Fruit fly (Drosophila melanogaster): ENCODE measurements around the gene sqz.

sqz gene

dm6 chr3R:19156670-19157402, 7.2 kb upstream of the sqz start, which contains the start of gene nanos (continued):
- TF ChIP-seq CG1233 (GFP tag; optimal IDR thresholded peaks at IDR 0.05), result peak; percentile 11
- peak; percentile 67 for TF ChIP-seq CG7987 (GFP tag; optimal IDR thresholded peaks at IDR 0.05)
- TF ChIP-seq Fer2 (tag; optimal IDR thresholded peaks at IDR 0.05), result no peak
- TF ChIP-seq CG7839 (tag; optimal IDR thresholded peaks at IDR 0.05), result peak; percentile 46
- TF ChIP-seq sens-2 (GFP tag; IDR thresholded peaks at IDR 0.05), result no peak
- peak; percentile 22 for TF ChIP-seq CG33557 (GFP tag; optimal IDR thresholded peaks at IDR 0.05)
- peak; percentile 57 for TF ChIP-seq CG12769 (tag; optimal IDR thresholded peaks at IDR 0.05)
- peak; percentile 99 for TF ChIP-seq pzg (GFP tag; optimal IDR thresholded peaks at IDR 0.05)
- TF ChIP-seq CG5953 (GFP tag; IDR thresholded peaks at IDR 0.05), result no peak
- TF ChIP-seq HmgZ (tag; optimal IDR thresholded peaks at IDR 0.05), result peak; percentile 93
- no peak for TF ChIP-seq sima (GFP tag; optimal IDR thresholded peaks at IDR 0.05)
- peak; percentile 83 for TF ChIP-seq E2f1 (GFP tag; IDR thresholded peaks at IDR 0.05)
- peak; percentile 46; the same call in 1 of the 2 replicates for TF ChIP-seq Xrp1 (GFP tag; IDR thresholded peaks at IDR 0.05)
- no peak for TF ChIP-seq Lim3 (GFP tag; IDR thresholded peaks at IDR 0.05)
- no peak for TF ChIP-seq CG31365 (tag; optimal IDR thresholded peaks at IDR 0.05)
- no peak for TF ChIP-seq ac (GFP tag; optimal IDR thresholded peaks at IDR 0.05)
- TF ChIP-seq rib (GFP tag; IDR thresholded peaks at IDR 0.05), result 0 out of 2 replicates have a peak, but pooled peaks have one; percentile 53
- peak; percentile 31 for TF ChIP-seq ems (GFP tag; optimal IDR thresholded peaks at IDR 0.05)
- peak; percentile 51 for TF ChIP-seq Bteb2 (GFP tag; optimal IDR thresholded peaks at IDR 0.05)
- peak; percentile 40; the same call in 1 of the 2 replicates for TF ChIP-seq ranshi (GFP tag; IDR thresholded peaks at IDR 0.05)
- TF ChIP-seq CG30403 (GFP tag; optimal IDR thresholded peaks at IDR 0.05), result peak; percentile 57
- TF ChIP-seq Doc2 (GFP tag; IDR thresholded peaks at IDR 0.05), result no peak
- TF ChIP-seq zfh1 (GFP tag; IDR thresholded peaks at IDR 0.05), result peak; percentile 74
- TF ChIP-seq CG34376 (GFP tag; optimal IDR thresholded peaks at IDR 0.05), result peak; percentile 50
- peak; percentile 79 to 99 for TF ChIP-seq crp (GFP tag; optimal IDR thresholded peaks at IDR 0.05)
- TF ChIP-seq gcm2 (GFP tag; optimal IDR thresholded peaks at IDR 0.05), result no peak
- TF ChIP-seq dm (GFP tag; optimal IDR thresholded peaks at IDR 0.05), result peak; percentile 88
- peak; percentile 66 for TF ChIP-seq Ptx1 (GFP tag; IDR thresholded peaks at IDR 0.05)
- peak; percentile 39 for TF ChIP-seq HHEX (GFP tag; optimal IDR thresholded peaks at IDR 0.05)
- peak; percentile 55 for TF ChIP-seq Fer1 (GFP tag; optimal IDR thresholded peaks at IDR 0.05)
- TF ChIP-seq CG12155 (GFP tag; optimal IDR thresholded peaks at IDR 0.05), result peak; percentile 52
- TF ChIP-seq exex (tag; optimal IDR thresholded peaks at IDR 0.05), result no peak
- TF ChIP-seq CG3065 (GFP tag; optimal IDR thresholded peaks at IDR 0.05), result no peak
- peak; percentile 69 for TF ChIP-seq CG8290 (GFP tag; optimal IDR thresholded peaks at IDR 0.05)
- peak in 1 of 2 experiments; percentile 90 for TF ChIP-seq CG8290 (tag; optimal IDR thresholded peaks at IDR 0.05)
- TF ChIP-seq ftz-f1 (GFP tag; optimal IDR thresholded peaks at IDR 0.05), result peak; percentile 62
- TF ChIP-seq NC2α (GFP tag; optimal IDR thresholded peaks at IDR 0.05), result peak; percentile 36
- TF ChIP-seq CG43689 (GFP tag; IDR thresholded peaks at IDR 0.05), result no peak
- TF ChIP-seq pita (GFP tag; optimal IDR thresholded peaks at IDR 0.05), result no peak
- TF ChIP-seq CG6854 (GFP tag; optimal IDR thresholded peaks at IDR 0.05), result no peak
- peak; percentile 86 for TF ChIP-seq Ets97D (GFP tag; optimal IDR thresholded peaks at IDR 0.05)
- peak; percentile 60 for TF ChIP-seq Side (GFP tag; optimal IDR thresholded peaks at IDR 0.05)
- peak; percentile 64 for TF ChIP-seq eyg (GFP tag; optimal IDR thresholded peaks at IDR 0.05)
- TF ChIP-seq schlank (tag; optimal IDR thresholded peaks at IDR 0.05), result no peak
- TF ChIP-seq CG12236 (GFP tag; optimal IDR thresholded peaks at IDR 0.05), result no peak
- TF ChIP-seq gro (GFP tag; optimal IDR thresholded peaks at IDR 0.05), result peak; percentile 87
- TF ChIP-seq Aef1 (GFP tag; IDR thresholded peaks at IDR 0.05), result peak; percentile 49; the same call in 1 of the 3 replicates
- TF ChIP-seq ab (GFP tag; optimal IDR thresholded peaks at IDR 0.05), result peak; percentile 43
- TF ChIP-seq cad (GFP tag; optimal IDR thresholded peaks at IDR 0.05), result no peak
- TF ChIP-seq CG13624 (GFP tag; optimal IDR thresholded peaks at IDR 0.05), result peak; percentile 77
- TF ChIP-seq CG17359 (tag; optimal IDR thresholded peaks at IDR 0.05), result peak; percentile 31

Measured in whole organism, embryonic.